Worm (Caenorhabditis elegans): ENCODE measurements around the gene C41H7.2.
A peak's percentile ranks its signal among the peaks of the same experiment; 100 is the strongest.

Gene C41H7.2

DNA sequence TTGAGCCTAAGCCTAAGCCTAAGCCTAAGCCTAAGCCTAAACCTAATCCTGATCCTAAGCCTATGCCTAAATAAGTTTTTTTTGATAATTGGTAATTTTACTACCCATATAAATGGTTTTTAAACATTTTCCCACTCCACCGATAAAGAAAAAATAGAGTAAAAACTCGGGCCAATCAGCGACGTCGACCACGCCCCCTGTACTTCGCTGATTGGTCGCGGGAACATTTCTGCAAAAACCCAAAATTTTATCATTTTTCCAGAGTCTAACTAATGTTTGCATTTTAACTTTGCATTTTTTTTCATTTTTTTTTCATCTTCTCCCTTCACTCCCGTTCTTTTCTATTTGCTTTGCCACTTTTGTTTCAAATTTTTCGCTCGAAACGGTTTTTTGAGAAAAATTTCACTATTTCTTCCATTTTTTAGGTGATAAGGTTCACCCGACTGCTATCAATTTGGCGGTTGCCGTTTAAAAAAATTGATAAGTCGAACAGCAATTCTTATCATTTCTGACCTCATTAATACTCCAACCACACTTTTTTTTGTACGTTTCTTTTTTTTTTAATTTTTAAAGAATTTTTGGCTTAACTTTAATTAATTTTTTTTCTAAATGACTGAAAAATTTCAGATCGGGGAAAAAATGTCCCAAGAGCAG, at the start of gene C41H7.2:
Gene C41H7.2, plus strand, starts transcription at position 622 of the 654 bp plus-strand sequence.
- no peak for TF ChIP-seq him-1 (tag; optimal IDR thresholded peaks at IDR 0.05)
- no peak for TF ChIP-seq W03F9.2 (tag; optimal IDR thresholded peaks at IDR 0.05)
- TF ChIP-seq dao-5 (tag; optimal IDR thresholded peaks at IDR 0.05): no peak

ce11 chrII:2965215-2965998, 49.2 kb upstream of the C41H7.2 start:
- TF ChIP-seq dao-5 (tag; optimal IDR thresholded peaks at IDR 0.05): no peak
- no peak for TF ChIP-seq him-1 (tag; optimal IDR thresholded peaks at IDR 0.05)
- TF ChIP-seq W03F9.2 (tag; optimal IDR thresholded peaks at IDR 0.05): no peak

DNA sequence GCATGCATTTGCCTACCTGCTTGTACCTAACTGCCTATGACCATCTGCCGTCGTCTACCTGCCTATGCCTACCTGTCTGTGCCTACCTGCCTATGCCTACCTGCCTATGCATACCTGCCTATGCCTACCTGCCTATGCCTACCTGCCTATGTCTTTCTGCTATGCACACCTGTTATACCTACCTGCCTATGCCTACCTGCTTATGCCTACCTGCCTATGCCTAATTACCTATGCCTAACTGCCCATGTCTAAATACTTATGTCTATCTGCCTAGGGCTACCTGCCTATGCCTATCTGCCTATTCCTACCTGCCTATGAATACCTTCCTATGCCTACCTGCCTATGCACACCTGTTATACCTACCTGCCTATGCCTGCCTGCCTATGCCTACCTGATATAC, 48.3 kb upstream of the C41H7.2 start:
- TF ChIP-seq him-1 (tag; optimal IDR thresholded peaks at IDR 0.05) (no peak), W03F9.2 (tag; optimal IDR thresholded peaks at IDR 0.05) (no peak), dao-5 (tag; optimal IDR thresholded peaks at IDR 0.05) (no peak)

DNA sequence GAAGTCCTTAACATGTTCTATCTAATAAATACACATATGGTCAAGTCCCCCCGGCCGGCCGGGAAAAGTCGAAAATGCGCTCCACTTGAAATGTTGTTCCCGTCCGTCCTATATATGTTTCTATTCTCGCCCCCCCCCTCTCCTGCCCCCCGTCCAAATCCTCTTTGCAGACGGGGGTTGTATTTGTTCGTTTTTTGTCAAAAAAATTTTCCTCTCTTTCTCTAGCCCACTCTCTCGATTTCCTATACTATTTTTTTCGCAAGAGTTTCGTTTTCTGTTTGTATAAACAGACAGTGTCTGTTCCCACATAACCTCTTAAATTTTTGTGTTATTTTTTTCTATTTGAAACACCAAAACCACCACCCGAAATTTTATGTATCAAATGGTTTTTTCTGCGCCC, 47.6 kb upstream of the C41H7.2 start:
- TF ChIP-seq W03F9.2 (tag; optimal IDR thresholded peaks at IDR 0.05): no peak
- TF ChIP-seq him-1 (tag; optimal IDR thresholded peaks at IDR 0.05): no peak
- TF ChIP-seq dao-5 (tag; optimal IDR thresholded peaks at IDR 0.05): no peak

- no peak for TF ChIP-seq dao-5 (tag; optimal IDR thresholded peaks at IDR 0.05)
- no peak for TF ChIP-seq W03F9.2 (tag; optimal IDR thresholded peaks at IDR 0.05)
- TF ChIP-seq him-1 (tag; optimal IDR thresholded peaks at IDR 0.05): peak; percentile 91
Observed at ce11 chrII:2973940-2974402, 40.6 kb upstream of the C41H7.2 start.

DNA sequence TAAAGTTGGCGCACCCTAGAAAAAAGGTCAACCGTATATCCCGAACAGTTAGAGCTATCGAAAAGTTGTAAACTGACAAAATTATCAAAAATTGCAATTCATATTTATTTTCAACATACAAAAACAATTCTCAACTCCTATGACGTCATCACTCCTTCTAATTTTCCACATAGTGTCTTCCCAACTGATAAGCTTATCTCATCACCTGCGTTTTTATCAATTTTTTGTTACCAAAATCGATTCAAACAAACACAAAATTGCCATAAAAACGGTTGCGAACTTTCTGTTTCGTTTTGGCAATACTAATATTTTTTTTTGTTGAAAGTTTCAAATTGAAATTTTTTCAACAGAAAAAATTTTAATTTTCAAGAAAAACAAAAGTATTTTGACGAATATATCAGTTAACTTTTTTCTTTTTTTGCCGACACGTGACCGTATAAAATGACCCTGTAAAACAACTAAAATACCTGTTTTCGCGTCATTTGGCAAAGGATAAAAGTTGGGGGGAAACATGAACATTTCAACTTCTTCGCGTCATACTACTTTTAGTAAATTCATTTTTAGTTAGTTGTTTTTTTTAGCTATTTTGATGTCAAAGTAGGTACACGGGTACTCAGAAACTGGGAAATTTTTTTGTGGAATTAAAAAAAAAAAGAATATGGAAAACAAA, 38.9 kb upstream of the C41H7.2 start:
- TF ChIP-seq him-1 (tag; optimal IDR thresholded peaks at IDR 0.05) (no peak), W03F9.2 (tag; optimal IDR thresholded peaks at IDR 0.05) (no peak), dao-5 (tag; optimal IDR thresholded peaks at IDR 0.05) (no peak)

ce11 chrII:2976597-2976996, 38.0 kb upstream of the C41H7.2 start, which contains the start of gene nhr-88:
Gene nhr-88 (plus strand): TSS chrII:2976639.
- TF ChIP-seq dao-5 (tag; optimal IDR thresholded peaks at IDR 0.05) (no peak), him-1 (tag; optimal IDR thresholded peaks at IDR 0.05) (no peak), W03F9.2 (tag; optimal IDR thresholded peaks at IDR 0.05) (no peak)

ce11 chrII:2977652-2978051, 37.0 kb upstream of the C41H7.2 start:
- TF ChIP-seq him-1 (tag; optimal IDR thresholded peaks at IDR 0.05): no peak
- TF ChIP-seq dao-5 (tag; optimal IDR thresholded peaks at IDR 0.05): no peak
- TF ChIP-seq W03F9.2 (tag; optimal IDR thresholded peaks at IDR 0.05): no peak

DNA sequence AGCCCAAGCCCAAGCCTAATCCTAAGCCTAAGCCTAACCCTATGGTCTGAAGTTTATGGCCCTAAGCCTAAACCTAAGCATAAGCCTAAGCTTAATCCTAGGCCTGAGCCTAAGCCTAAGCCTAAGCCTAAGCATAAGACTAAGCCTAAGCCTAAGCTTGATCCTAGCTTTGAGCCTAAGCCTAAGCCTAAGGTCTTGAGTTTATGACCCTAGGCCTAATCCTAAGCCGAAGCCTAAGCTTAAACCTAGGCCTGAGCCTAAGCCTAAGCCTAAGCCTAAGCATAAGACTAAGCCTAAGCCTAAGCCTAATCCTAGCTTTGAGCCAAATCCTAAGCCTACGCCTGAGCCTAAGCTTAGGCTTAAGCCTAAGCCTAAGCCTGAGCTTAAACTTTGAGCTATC, 35.6 kb upstream of the C41H7.2 start:
- TF ChIP-seq him-1 (tag; optimal IDR thresholded peaks at IDR 0.05): no peak
- no peak for TF ChIP-seq W03F9.2 (tag; optimal IDR thresholded peaks at IDR 0.05)
- no peak for TF ChIP-seq dao-5 (tag; optimal IDR thresholded peaks at IDR 0.05)

DNA sequence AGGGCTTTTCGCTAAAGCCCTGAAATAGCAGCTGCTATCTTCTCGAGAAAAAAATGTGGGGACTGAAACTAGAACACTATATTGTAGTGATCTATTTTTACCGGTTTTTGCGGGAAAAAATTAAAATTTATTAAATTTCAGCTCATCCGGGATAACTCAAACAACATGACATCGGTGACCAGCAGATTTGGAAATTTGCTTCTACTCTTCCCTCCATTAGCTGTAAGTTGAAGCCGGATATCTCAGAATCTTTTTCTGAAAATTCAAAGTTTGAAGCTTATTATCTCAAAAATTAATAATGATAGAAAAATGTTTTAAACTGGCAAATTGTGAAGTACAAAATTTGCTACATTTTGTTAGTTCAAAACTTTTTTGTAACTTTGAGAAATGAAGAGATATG, 30.2 kb upstream of the C41H7.2 start:
- TF ChIP-seq W03F9.2 (tag; optimal IDR thresholded peaks at IDR 0.05) (no peak), him-1 (tag; optimal IDR thresholded peaks at IDR 0.05) (no peak), dao-5 (tag; optimal IDR thresholded peaks at IDR 0.05) (no peak)

- TF ChIP-seq him-1 (tag; optimal IDR thresholded peaks at IDR 0.05) (no peak), W03F9.2 (tag; optimal IDR thresholded peaks at IDR 0.05) (no peak), dao-5 (tag; optimal IDR thresholded peaks at IDR 0.05) (no peak)
Observed at ce11 chrII:2985446-2985845, 29.2 kb upstream of the C41H7.2 start.

ce11 chrII:2985935-2986498, 28.6 kb upstream of the C41H7.2 start:
- TF ChIP-seq dao-5 (tag; optimal IDR thresholded peaks at IDR 0.05): no peak
- TF ChIP-seq him-1 (tag; optimal IDR thresholded peaks at IDR 0.05): no peak
- TF ChIP-seq W03F9.2 (tag; optimal IDR thresholded peaks at IDR 0.05): no peak

DNA sequence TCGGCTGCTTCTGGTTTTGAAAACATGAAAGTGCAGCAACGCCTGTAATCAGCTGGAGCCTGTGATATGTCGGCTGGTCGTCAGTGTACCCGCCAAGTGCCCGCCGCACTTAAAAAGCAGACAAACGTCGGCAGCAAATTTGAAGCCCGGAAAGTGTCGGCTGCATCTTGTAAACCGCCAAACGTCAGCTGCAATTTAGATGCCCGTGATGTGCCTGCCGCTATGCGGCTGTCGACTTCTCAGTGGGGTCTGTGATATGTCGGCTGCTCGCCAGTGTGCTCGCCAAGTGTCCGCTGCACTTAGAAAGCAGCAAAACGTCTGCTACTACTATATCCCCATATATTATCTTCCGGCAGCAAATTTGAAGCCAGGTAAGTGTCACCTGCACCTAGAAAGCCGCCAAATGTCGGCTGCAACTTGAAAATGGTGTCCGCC, 27.5 kb upstream of the C41H7.2 start:
- TF ChIP-seq W03F9.2 (tag; optimal IDR thresholded peaks at IDR 0.05) (no peak), dao-5 (tag; optimal IDR thresholded peaks at IDR 0.05) (no peak), him-1 (tag; optimal IDR thresholded peaks at IDR 0.05) (no peak)

All from whole organism, L4/young adult.